Fruit fly (Drosophila melanogaster) whole organism, wandering third instar larva: Measurements from ENCODE around the gene Remo.
A peak's percentile ranks its signal among the peaks of the same experiment; 100 is the strongest.

Experiments
- Abd-B ChIP-seq: fragments of >200 bp; optimal IDR thresholded peaks from 2 replicates; lab custom pipeline; 2017; ENCODE audit warnings: missing biosample characterization, missing genetic modification characterization
- CG32264 ChIP-seq: fragments of 200-800 bp; sonication (Bioruptor generic); optimal IDR thresholded peaks from 2 replicates; lab custom pipeline; 2016; ENCODE audit warnings: missing biosample characterization, missing genetic modification characterization
- CG9705 ChIP-seq: fragments of 200-800 bp; sonication (Bioruptor generic); optimal IDR thresholded peaks from 2 replicates; lab custom pipeline; 2018; ENCODE audit warnings: missing biosample characterization, mild to moderate bottlenecking, missing genetic modification characterization
- CrebA ChIP-seq: fragments of 200-800 bp; sonication (Bioruptor generic); optimal IDR thresholded peaks from 2 replicates; lab custom pipeline; 2016; ENCODE audit warnings: missing biosample characterization, mild to moderate bottlenecking, missing genetic modification characterization, borderline replicate concordance
- Dfd ChIP-seq: fragments of >200 bp; optimal IDR thresholded peaks from 2 replicates; lab custom pipeline; 2017; ENCODE audit warnings: missing biosample characterization, missing genetic modification characterization
- Dif ChIP-seq: fragments of 200-275, 200-300 bp; sonication (Bioruptor generic); optimal IDR thresholded peaks from 2 replicates; lab custom pipeline; 2018; ENCODE audit warnings: missing biosample characterization, missing genetic modification characterization; ENCODE audit not compliant: partially characterized antibody
- GATAd ChIP-seq: sonication (Bioruptor generic); optimal IDR thresholded peaks from 2 replicates; lab custom pipeline; 2016; ENCODE audit warnings: missing biosample characterization, missing genetic modification characterization
- HLH106 ChIP-seq: fragments of 200-800 bp; optimal IDR thresholded peaks from 3 replicates; lab custom pipeline; 2019; ENCODE audit warnings: missing biosample characterization, mild to moderate bottlenecking, missing genetic modification characterization, moderate library complexity
- Hnf4 ChIP-seq: fragments of 200-800 bp; sonication (Bioruptor generic); optimal IDR thresholded peaks from 2 replicates; lab custom pipeline; 2016; ENCODE audit warnings: missing biosample characterization, mild to moderate bottlenecking, missing genetic modification characterization
- Jra ChIP-seq: sonication (Bioruptor generic); optimal IDR thresholded peaks from 2 replicates; lab custom pipeline; 2016; ENCODE audit warnings: missing biosample characterization, missing genetic modification characterization
- Mio ChIP-seq: sonication (Bioruptor generic); optimal IDR thresholded peaks from 2 replicates; lab custom pipeline; 2016; ENCODE audit warnings: missing biosample characterization, missing genetic modification characterization
- Myc ChIP-seq: fragments of >200 bp; optimal IDR thresholded peaks from 2 replicates; lab custom pipeline; 2017
- N ChIP-seq: fragments of >200 bp; optimal IDR thresholded peaks from 2 replicates; lab custom pipeline; 2018; ENCODE audit warnings: missing biosample characterization, missing external identifiers, missing genetic modification characterization
- OdsH ChIP-seq: fragments of 200-800 bp; sonication (Bioruptor generic); optimal IDR thresholded peaks from 2 replicates; lab custom pipeline; 2016; ENCODE audit warnings: missing biosample characterization, mild to moderate bottlenecking, missing genetic modification characterization
- Rel ChIP-seq, 2 experiments: fragments of 200-800 bp; sonication (Bioruptor generic) in 1 of 2; optimal IDR thresholded peaks; 2 replicates in 1 of 2; 3 replicates in 1 of 2; lab custom pipeline; 2016 to 2019; ENCODE audit warnings: mild to moderate bottlenecking in 2 of 2, missing biosample characterization in 2 of 2, missing genetic modification characterization in 2 of 2, moderate library complexity in 1 of 2
- Sp1 ChIP-seq: fragments of 200-800 bp; sonication (Bioruptor generic); optimal IDR thresholded peaks from 3 replicates; lab custom pipeline; 2019; ENCODE audit warnings: missing biosample characterization, mild to moderate bottlenecking, missing genetic modification characterization, moderate library complexity
- br ChIP-seq: fragments of 200-800 bp; sonication (Bioruptor generic); optimal IDR thresholded peaks from 2 replicates; lab custom pipeline; 2016; ENCODE audit warnings: missing biosample characterization, missing genetic modification characterization
- brk ChIP-seq: fragments of 200-800 bp; sonication (Bioruptor generic); optimal IDR thresholded peaks from 2 replicates; lab custom pipeline; 2016; ENCODE audit warnings: missing biosample characterization, mild to moderate bottlenecking, missing genetic modification characterization
- dl ChIP-seq, 2 experiments: fragments of 175-275, 200-275 bp in 1 of 2; fragments of 200-275 bp in 1 of 2; sonication (Bioruptor generic); optimal IDR thresholded peaks; lab custom pipeline; 2018; ENCODE audit warnings: mild to moderate bottlenecking in 2 of 2, missing biosample characterization in 2 of 2, missing genetic modification characterization in 2 of 2, moderate library complexity in 2 of 2; ENCODE audit not compliant: partially characterized antibody in 2 of 2, insufficient read depth in 1 of 2
- dmrt93B ChIP-seq: fragments of 200-800 bp; sonication (Bioruptor generic); optimal IDR thresholded peaks from 2 replicates; lab custom pipeline; 2018; ENCODE audit warnings: missing biosample characterization, mild to moderate bottlenecking, missing genetic modification characterization
- ey ChIP-seq: fragments of 200-800 bp; sonication (Bioruptor generic); optimal IDR thresholded peaks from 2 replicates; lab custom pipeline; 2016; ENCODE audit warnings: missing biosample characterization, missing genetic modification characterization
- foxo ChIP-seq, 2 experiments: fragments of 200-800 bp; sonication (Bioruptor generic); optimal IDR thresholded peaks; 2 replicates in 1 of 2; 3 replicates in 1 of 2; lab custom pipeline; 2016 to 2017; ENCODE audit warnings: missing biosample characterization in 2 of 2, missing genetic modification characterization in 2 of 2
- fru ChIP-seq: fragments of 200-800 bp; sonication (Bioruptor generic); optimal IDR thresholded peaks from 3 replicates; lab custom pipeline; 2016; ENCODE audit warnings: missing biosample characterization, mild to moderate bottlenecking, missing genetic modification characterization
- h ChIP-seq: fragments of 200-800 bp; sonication (Bioruptor generic); optimal IDR thresholded peaks from 3 replicates; lab custom pipeline; 2016; ENCODE audit warnings: missing biosample characterization, mild to moderate bottlenecking, missing genetic modification characterization
- jim ChIP-seq: fragments of 175-275, 200-325 bp; sonication (Bioruptor generic); optimal IDR thresholded peaks from 2 replicates; lab custom pipeline; 2016; ENCODE audit warnings: missing biosample characterization, mild to moderate bottlenecking, missing genetic modification characterization
- pan ChIP-seq: fragments of >200 bp; optimal IDR thresholded peaks from 2 replicates; lab custom pipeline; 2017
- psq ChIP-seq: fragments of 200-800 bp; sonication (Bioruptor generic); optimal IDR thresholded peaks from 3 replicates; lab custom pipeline; 2017; ENCODE audit warnings: missing biosample characterization, mild to moderate bottlenecking, missing genetic modification characterization, moderate library complexity
- rgr ChIP-seq: fragments of 200-800 bp; sonication (Bioruptor generic); optimal IDR thresholded peaks from 3 replicates; lab custom pipeline; 2016; ENCODE audit warnings: missing biosample characterization, mild to moderate bottlenecking, missing genetic modification characterization
- sage ChIP-seq: fragments of 200-800 bp; sonication (Bioruptor generic); optimal IDR thresholded peaks from 2 replicates; lab custom pipeline; 2016; ENCODE audit warnings: missing biosample characterization, mild to moderate bottlenecking, missing genetic modification characterization
- sv ChIP-seq: fragments of 200-800 bp; sonication (Bioruptor generic); optimal IDR thresholded peaks from 3 replicates; lab custom pipeline; 2016; ENCODE audit warnings: missing biosample characterization, missing genetic modification characterization
- tai ChIP-seq: sonication (Bioruptor generic); optimal IDR thresholded peaks from 2 replicates; lab custom pipeline; 2016; ENCODE audit warnings: missing biosample characterization, missing genetic modification characterization
- woc ChIP-seq: sonication (Bioruptor generic); optimal IDR thresholded peaks from 2 replicates; lab custom pipeline; 2016; ENCODE audit warnings: missing biosample characterization, mild to moderate bottlenecking, missing genetic modification characterization

Remo gene

dm6 chrX:13331814-13332701, 44.2 kb downstream of the Remo start:
- TF ChIP-seq br (GFP tag; lab: Kevin White, UChicago) (peak; percentile 89), ey (peak; percentile 88), Sp1 (GFP tag; lab: Kevin White, UChicago) (peak; percentile 72), Mio (peak; percentile 18), Dfd (GFP tag; lab: Kevin White, UChicago) (no peak), dl (GFP tag; optimal IDR thresholded peaks at IDR 0.05; lab: Kevin White, UChicago; ENCODE audit: insufficient read depth in 1 of 2, partially characterized antibody in 2 of 2) (no peak), sv (GFP tag; lab: Kevin White, UChicago) (no peak), Rel (GFP tag; optimal IDR thresholded peaks at IDR 0.05; lab: Kevin White, UChicago) (no peak), Rel (tag; optimal IDR thresholded peaks at IDR 0.05; lab: Kevin White, UChicago) (peak; percentile 90), CrebA (GFP tag; lab: Kevin White, UChicago) (peak; percentile 85), fru (peak; percentile 91), Hnf4 (GFP tag; lab: Kevin White, UChicago) (peak; percentile 80), OdsH (GFP tag; lab: Kevin White, UChicago) (peak; percentile 83), woc (GFP tag; lab: Kevin White, UChicago) (peak; percentile 49), rgr (GFP tag; lab: Kevin White, UChicago) (peak; percentile 93), sage (peak; percentile 51), tai (GFP tag; lab: Kevin White, UChicago) (peak; percentile 45), h (GFP tag; lab: Kevin White, UChicago) (peak; percentile 92), N (GFP tag; lab: Kevin White, UChicago) (no peak), dmrt93B (GFP tag; lab: Kevin White, UChicago) (peak; percentile 68), CG9705 (GFP tag; lab: Kevin White, UChicago) (no peak), CG32264 (GFP tag; lab: Kevin White, UChicago) (peak; percentile 73), HLH106 (peak; percentile 66), foxo (GFP tag; optimal IDR thresholded peaks at IDR 0.05; lab: Kevin White, UChicago) (peak; percentile 78 to 92), Dif (peak; percentile 4), brk (GFP tag; lab: Kevin White, UChicago) (peak; percentile 52), psq (peak; percentile 79), Abd-B (no peak), Jra (GFP tag; lab: Kevin White, UChicago) (peak; percentile 61)

DNA sequence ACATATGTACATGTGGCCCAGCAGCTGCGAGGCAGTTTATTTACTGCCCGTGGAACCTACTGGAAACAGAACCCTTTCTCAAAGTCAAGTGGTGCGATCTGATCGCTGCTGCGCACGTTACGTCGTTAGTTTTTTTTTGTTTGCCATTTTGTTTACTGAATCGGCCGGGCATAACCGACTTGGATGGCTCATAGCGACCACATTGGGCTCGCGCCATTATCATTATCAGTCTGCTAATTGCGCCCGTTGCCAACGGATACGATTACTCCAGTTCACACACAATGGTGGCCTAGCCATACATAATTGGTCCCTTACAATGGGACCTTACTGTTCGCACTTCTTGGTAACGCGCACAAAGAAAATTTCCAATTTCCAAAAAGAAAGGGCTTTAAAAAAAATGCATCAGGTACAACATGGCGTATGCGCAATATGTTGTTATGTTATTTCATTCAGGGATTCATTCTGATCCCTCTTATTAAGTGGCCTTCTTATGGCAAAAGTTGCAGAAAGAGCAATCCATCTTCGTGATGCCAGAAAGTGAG, 44.9 kb downstream of the Remo start:
- TF ChIP-seq woc (GFP tag; lab: Kevin White, UChicago) (peak; percentile 74), foxo (GFP tag; optimal IDR thresholded peaks at IDR 0.05; lab: Kevin White, UChicago) (peak in 1 of 2 experiments; percentile 46), rgr (GFP tag; lab: Kevin White, UChicago) (peak; percentile 5), CG9705 (GFP tag; lab: Kevin White, UChicago) (no peak), HLH106 (peak; percentile 41), pan (lab: Kevin White, UChicago) (no peak), brk (GFP tag; lab: Kevin White, UChicago) (no peak), ey (peak; percentile 27), Rel (GFP tag; optimal IDR thresholded peaks at IDR 0.05; lab: Kevin White, UChicago) (no peak), Rel (tag; optimal IDR thresholded peaks at IDR 0.05; lab: Kevin White, UChicago) (no peak), dl (GFP tag; optimal IDR thresholded peaks at IDR 0.05; lab: Kevin White, UChicago; ENCODE audit: insufficient read depth in 1 of 2, partially characterized antibody in 2 of 2) (no peak), GATAd (no peak), OdsH (GFP tag; lab: Kevin White, UChicago) (peak; percentile 34), h (GFP tag; lab: Kevin White, UChicago) (peak; percentile 41), Sp1 (GFP tag; lab: Kevin White, UChicago) (peak; percentile 25), br (GFP tag; lab: Kevin White, UChicago) (peak; percentile 37), Jra (GFP tag; lab: Kevin White, UChicago) (no peak), jim (no peak), Myc (lab: Kevin White, UChicago) (no peak), psq (no peak), sage (no peak), fru (peak; percentile 63)
